Fruit fly (Drosophila melanogaster) S2 (cell line): ENCODE measurements around the gene CG15725.

Source experiments
- CG8478 ChIP-seq: fragments of >200 bp; optimal IDR thresholded peaks from 2 replicates; lab custom pipeline; 2018
- CTCF ChIP-seq, 2 experiments: fragments of >200 bp; optimal IDR thresholded peaks; 2 replicates each; lab custom pipeline; 2018

CG15725 gene

DNA sequence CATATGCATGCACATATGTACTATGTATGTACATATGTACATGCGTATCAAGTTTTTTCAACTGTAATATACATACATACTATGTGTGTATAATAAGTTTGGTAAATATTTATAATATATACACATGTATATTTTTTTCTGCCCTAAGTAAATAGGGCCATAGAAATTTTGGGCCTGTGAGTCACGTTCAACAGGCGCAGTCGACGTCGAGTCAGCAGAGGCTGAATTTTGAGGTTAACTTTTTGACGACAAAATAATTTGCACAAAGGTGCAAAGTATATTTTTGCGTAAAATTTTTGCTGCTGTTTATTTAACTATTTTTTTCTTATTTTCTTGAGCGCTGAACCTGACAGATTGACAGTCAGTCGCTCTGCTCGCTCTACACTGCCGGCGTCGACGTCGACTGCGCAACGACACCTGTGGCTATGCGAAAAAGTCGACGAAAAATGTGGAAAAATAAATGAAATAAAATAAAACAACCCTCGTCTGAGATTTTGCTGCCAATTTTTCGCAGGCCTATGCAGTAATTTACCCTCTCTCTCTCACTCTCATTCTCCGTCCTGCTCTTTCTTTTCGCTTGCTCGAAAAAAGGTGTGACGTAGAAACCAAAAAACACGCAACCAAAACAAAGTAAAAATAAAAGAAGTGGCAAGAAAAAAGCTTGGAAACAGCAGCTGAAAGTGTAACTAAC, 44.4 kb downstream of the CG15725 start:
- no peak for TF ChIP-seq CTCF (optimal IDR thresholded peaks at IDR 0.05; lab: Kevin White, UChicago)
- no peak for TF ChIP-seq CG8478 (lab: Kevin White, UChicago)

DNA sequence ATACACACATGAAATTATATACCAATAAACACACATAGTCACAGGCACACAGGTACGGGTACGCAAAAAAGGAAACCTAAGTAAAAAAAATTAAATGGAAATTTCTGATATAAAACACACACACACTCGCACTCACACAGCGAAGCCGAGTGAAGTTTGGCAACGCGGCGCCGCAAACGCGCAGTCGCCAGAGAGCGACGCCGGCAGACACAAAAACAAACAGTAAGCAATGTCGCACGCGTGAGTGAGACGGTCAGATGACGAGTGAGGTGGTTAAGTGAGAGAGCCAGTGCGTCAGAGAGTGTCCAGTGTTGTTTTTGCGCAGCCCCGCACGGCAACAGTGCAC, 44.9 kb downstream of the CG15725 start:
- no peak for TF ChIP-seq CTCF (optimal IDR thresholded peaks at IDR 0.05; lab: Kevin White, UChicago)
- TF ChIP-seq CG8478 (lab: Kevin White, UChicago) = peak; percentile 41

DNA sequence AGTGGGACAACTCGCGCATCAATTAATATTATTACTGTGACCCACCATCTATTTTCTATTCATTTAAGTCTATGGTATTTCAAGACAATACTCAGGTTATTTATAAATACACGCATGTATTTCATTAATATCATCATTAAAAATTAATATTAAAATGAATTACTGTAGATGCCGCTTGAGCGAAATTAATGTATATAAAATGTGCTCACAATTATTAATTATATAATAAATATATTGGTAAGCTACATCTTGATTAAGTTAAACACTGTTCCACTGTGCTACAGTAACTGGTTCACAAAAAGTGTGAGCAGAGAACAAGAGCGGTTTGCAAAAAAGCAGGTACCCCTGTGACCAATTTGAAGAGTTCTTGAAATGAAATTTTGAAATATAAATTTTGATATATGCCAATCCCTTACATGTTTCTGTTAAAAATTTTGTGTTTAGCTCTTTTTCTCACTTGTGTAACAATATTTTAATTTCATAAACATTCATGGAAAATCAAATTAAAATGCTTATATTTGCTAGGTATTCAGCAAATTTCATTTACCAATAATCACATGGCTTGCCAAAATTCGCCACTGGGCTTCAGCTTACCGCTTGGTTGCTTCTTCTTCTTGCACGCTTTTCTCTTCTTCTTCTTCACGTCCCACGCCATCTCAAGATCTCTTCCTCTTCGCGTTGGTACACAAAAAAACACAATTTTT, 45.4 kb downstream of the CG15725 start:
- TF ChIP-seq CG8478 (lab: Kevin White, UChicago) (no peak), CTCF (optimal IDR thresholded peaks at IDR 0.05; lab: Kevin White, UChicago) (no peak)

DNA sequence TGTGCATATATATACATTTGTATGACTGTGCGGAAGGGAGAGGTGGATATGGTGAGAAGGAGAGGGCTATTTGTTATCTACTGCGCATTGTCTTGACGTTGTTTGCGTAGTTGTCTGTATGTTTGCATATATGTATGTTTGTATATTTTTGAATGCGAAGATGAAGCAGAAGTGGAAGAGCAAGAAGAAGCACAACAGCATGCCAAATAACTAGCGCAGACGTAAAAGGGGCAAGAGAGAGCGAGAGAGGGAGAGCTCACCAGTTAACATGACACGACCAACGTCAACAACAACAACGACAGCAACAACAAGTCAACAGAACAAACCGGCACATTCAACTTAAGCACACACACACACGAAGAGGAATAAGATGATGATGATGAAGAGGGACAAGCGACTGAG, 46.1 kb downstream of the CG15725 start:
- no peak for TF ChIP-seq CG8478 (lab: Kevin White, UChicago)
- TF ChIP-seq CTCF (optimal IDR thresholded peaks at IDR 0.05; lab: Kevin White, UChicago) = no peak

DNA sequence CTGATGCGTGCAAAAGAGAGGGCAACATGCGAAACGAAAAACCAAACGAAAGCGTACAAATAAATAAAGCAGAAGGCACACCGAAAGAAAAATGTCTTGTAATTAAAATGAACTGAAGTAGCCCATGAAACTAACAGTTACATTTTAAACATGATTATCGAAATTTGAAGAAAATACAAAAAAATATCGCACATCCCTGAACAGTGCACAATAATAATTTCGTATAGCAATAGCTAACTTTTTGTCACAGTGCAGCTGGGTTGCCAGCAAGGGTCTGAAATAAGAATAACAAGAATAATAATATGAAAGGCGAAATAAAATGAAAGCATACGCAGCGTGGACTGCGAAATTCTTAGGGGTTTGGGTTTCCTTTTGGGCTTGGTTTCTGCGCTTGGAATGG, 46.5 kb downstream of the CG15725 start:
- TF ChIP-seq CTCF (optimal IDR thresholded peaks at IDR 0.05; lab: Kevin White, UChicago) = no peak
- peak; percentile 63 for TF ChIP-seq CG8478 (lab: Kevin White, UChicago)

DNA sequence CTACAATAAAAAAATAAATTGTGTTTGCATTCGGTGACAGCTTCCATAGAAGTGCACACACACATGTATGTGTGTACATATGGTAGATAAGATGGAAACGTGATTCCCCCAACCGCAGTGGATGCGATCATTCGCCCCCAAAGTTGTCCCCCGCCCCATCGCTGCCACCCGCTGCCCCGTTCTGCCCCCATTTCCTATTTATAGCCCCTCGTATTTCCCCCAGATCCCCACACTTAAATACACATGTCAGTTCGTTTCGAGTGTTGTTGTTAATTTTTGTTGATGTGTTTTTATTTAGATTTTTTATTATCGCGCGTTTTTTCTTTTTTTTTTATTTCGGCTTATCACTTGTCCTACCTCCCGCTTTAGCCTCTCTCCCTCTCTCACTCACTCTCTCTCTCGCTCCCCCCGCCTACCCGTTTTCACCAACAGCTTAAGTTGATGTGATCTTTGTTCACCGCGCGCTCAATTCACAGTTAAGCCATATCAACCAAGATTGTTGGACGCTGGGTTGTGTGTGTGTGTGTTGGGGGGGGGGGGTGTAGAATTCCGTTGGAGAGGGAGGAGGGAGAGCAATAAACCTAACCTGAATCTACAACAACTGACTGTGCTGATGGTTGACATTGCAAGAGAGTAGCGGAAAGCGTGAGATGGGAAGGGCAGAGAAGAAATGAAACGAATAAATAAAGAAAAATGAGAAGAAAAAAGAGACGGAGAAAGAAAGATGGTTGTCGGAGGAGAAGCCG, 48.1 kb downstream of the CG15725 start:
- TF ChIP-seq CTCF (optimal IDR thresholded peaks at IDR 0.05; lab: Kevin White, UChicago) = no peak
- no peak for TF ChIP-seq CG8478 (lab: Kevin White, UChicago)

DNA sequence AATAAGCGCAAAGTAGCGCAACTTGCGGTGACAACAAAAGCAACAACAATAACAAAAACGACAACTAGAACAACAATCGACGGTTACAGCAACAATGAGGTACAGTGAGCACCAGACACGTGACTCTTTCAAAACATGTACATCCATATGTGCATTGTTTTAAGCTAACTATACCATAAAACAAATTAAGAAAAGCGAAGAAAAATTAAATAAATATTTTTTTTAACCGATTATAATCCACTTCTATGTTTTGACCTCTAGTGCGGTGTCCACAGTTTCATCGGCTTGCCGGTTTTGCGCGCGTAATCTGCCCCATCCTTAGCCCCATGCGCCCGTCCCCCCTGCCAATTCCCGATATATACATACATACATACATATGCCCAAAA, 48.7 kb downstream of the CG15725 start:
- TF ChIP-seq CG8478 (lab: Kevin White, UChicago) (no peak), CTCF (optimal IDR thresholded peaks at IDR 0.05; lab: Kevin White, UChicago) (no peak)

DNA sequence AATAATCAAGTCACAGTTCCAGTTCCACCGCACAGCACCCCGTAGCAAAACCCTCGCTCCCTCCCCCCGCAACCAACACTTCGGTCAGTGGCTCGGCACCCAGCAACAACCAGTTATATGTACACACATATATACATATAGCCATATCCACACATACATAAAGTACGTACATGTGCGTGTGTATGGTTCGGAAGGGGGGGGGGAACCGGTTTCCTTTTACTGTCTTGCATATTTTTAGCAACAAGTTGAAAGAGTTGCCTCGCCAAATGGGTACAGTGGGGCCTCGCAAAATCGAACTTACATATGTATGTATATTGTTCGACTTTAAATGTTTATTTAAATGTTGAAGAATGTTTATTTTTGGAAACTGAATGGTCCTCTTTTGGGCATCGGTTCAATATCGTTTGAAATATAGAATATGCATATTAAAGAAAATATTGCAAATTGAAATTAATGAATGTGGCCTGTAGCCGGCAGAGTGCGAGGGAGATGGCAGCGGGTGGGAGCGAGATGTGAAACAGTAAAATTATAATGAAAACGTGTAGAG, 49.4 kb downstream of the CG15725 start:
- no peak for TF ChIP-seq CG8478 (lab: Kevin White, UChicago)
- no peak for TF ChIP-seq CTCF (optimal IDR thresholded peaks at IDR 0.05; lab: Kevin White, UChicago)

DNA sequence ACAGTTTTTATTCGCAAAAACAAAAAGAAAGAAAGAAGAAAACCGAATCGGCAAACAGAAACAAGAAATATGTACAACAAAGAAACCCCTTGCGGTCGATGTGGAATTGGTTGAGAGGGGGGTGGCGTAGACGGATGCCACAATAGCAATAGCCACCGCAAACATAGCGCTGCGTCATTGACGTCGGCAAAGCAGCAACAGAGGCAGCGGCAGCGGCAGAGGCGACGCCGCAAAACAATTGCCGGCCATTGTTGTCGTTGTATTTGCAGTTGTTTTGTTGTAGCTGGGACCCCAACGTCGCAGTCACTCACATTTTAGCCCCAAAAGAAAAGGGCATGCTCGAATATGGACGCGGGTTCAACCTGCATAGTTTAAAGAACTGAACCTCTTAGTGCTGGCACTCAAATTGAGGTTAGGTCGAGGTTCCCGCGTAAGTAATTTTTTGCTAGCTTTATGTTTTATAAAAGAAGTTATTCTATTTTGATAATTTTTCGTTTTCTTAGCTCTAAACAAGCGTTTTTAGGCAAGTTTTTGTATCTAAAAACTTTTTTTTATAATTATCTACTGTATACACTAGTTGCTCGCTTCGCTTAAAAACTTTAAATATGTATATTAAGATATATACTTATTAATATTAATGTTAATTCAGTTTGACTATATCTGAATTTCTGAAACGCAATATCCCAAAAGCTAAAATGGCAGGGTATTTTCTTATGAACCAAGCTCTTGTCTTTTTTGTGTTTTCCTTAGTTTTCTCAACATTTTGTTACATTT, 50.1 kb downstream of the CG15725 start:
- TF ChIP-seq CTCF (optimal IDR thresholded peaks at IDR 0.05; lab: Kevin White, UChicago) = no peak
- no peak for TF ChIP-seq CG8478 (lab: Kevin White, UChicago)

DNA sequence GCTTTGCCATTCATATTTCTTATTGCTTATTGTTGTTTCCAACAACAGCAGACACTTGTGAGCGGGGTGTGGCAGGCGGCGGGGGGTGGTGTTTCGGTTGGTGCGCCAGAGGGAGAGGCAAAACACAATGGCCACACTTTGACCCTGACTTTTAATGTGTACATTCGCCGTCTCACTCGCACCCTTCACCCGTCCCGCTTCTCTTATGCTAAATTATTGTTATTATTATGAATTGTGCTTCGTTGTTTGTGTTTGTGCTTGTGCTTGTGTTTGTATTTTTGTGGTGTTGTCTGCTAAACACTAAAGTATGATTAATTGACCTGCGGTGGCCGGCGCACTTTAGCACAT, 50.7 kb downstream of the CG15725 start:
- TF ChIP-seq CTCF (optimal IDR thresholded peaks at IDR 0.05; lab: Kevin White, UChicago) (no peak), CG8478 (lab: Kevin White, UChicago) (no peak)

DNA sequence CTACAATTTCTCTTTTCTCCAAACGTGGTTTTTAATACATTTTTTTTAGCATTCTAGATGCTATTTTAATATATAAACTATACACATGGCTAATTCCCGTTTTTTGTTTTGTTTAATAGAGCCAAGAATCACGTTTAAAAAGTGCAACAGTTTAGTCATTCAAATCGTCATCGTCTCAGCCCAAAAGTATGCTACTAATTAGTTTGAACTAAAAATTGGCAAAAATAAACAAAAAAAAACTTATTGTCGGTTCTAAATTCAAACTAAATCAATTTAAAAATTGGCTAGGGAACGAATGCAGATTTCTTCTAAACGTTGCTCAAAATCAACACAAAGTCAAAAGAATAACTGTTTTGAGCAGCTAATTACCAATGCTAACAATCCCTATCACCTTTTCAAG, 51.4 kb downstream of the CG15725 start:
- TF ChIP-seq CG8478 (lab: Kevin White, UChicago) = no peak
- no peak for TF ChIP-seq CTCF (optimal IDR thresholded peaks at IDR 0.05; lab: Kevin White, UChicago)
